Worm (Caenorhabditis elegans) whole organism, L1 larva: ENCODE measurements around the gene M02B7.2.

ENCODE experiments used
- C04F5.9 ChIP-seq: sonication (generic microtip); optimal IDR thresholded peaks from 2 replicates; lab custom pipeline; 2016; ENCODE audit warnings: missing genetic modification characterization, missing compliant biosample characterization
- C16A3.4 ChIP-seq: fragments of 150-350 bp; optimal IDR thresholded peaks from 2 replicates; lab custom pipeline; 2014; ENCODE audit warnings: missing biosample characterization, missing genetic modification characterization
- C34B4.2 ChIP-seq: sonication (generic microtip); optimal IDR thresholded peaks from 2 replicates; lab custom pipeline; 2017; ENCODE audit warnings: mild to moderate bottlenecking, missing genetic modification characterization, missing compliant biosample characterization
- Y116A8C.19 ChIP-seq: sonication (generic microtip); optimal IDR thresholded peaks from 2 replicates; lab custom pipeline; 2016; ENCODE audit warnings: missing compliant biosample characterization, missing genetic modification characterization, borderline replicate concordance
- aha-1 ChIP-seq: fragments of 150-350 bp; optimal IDR thresholded peaks from 2 replicates; lab custom pipeline; 2014; ENCODE audit warnings: missing biosample characterization, missing genetic modification characterization
- ama-1 ChIP-seq: fragments of 150-350 bp; optimal IDR thresholded peaks from 2 replicates; lab custom pipeline; 2014
- ceh-8 ChIP-seq: fragments of 200-800 bp; sonication (Bioruptor generic); optimal IDR thresholded peaks from 2 replicates; lab custom pipeline; 2018; ENCODE audit warnings: mild to moderate bottlenecking, missing genetic modification characterization, moderate library complexity, missing compliant biosample characterization
- ceh-88 ChIP-seq: fragments of 200-800 bp; sonication (Bioruptor generic); IDR thresholded peaks from 2 replicates; pipeline ENCODE4 v1.3.6; 2022; ENCODE audit warnings: missing genetic modification characterization, missing compliant biosample characterization
- dpl-1 ChIP-seq, 3 experiments: fragments of 150-350 bp in 2 of 3; sonication (generic microtip) in 1 of 3; optimal IDR thresholded peaks; 2 replicates each; lab custom pipeline; 2014 to 2017; ENCODE audit warnings: missing biosample characterization in 3 of 3, missing genetic modification characterization in 3 of 3, missing genetic modification reagents in 3 of 3
- dsc-1 ChIP-seq: sonication (generic microtip); optimal IDR thresholded peaks from 2 replicates; lab custom pipeline; 2016; ENCODE audit warnings: mild to moderate bottlenecking, missing genetic modification characterization, missing compliant biosample characterization
- efl-1 ChIP-seq, 4 experiments: fragments of 150-350 bp; optimal IDR thresholded peaks in 3 of 4; peaks in 1 of 4; 1 replicate in 1 of 4; 2 replicates in 3 of 4; lab custom pipeline; 2014; ENCODE audit warnings: missing biosample characterization in 2 of 4, missing genetic modification characterization in 2 of 4, missing genetic modification reagents in 2 of 4
- egl-27 ChIP-seq, 2 experiments: fragments of 150-350 bp in 1 of 2; sonication (generic microtip); optimal IDR thresholded peaks; 3 replicates each; lab custom pipeline; 2017 to 2018; ENCODE audit warnings: missing biosample characterization in 2 of 2, missing genetic modification characterization in 2 of 2, missing genetic modification reagents in 2 of 2
- elt-2 ChIP-seq: sonication (generic microtip); optimal IDR thresholded peaks from 2 replicates; lab custom pipeline; 2016; ENCODE audit warnings: missing genetic modification characterization, mild to moderate bottlenecking, inconsistent platforms, missing compliant biosample characterization, missing genetic modification reagents
- elt-3 ChIP-seq, 6 experiments: fragments of 150-350 bp in 1 of 6; sonication (generic microtip); optimal IDR thresholded peaks; 2 replicates each; lab custom pipeline; 2017 to 2018; ENCODE audit warnings: missing biosample characterization in 6 of 6, missing genetic modification characterization in 6 of 6, inconsistent platforms in 1 of 6
- fkh-10 ChIP-seq: sonication (generic microtip); optimal IDR thresholded peaks from 2 replicates; lab custom pipeline; 2017; ENCODE audit warnings: missing biosample characterization, missing genetic modification reagents, missing genetic modification characterization
- fkh-4 ChIP-seq: sonication (generic microtip); optimal IDR thresholded peaks from 2 replicates; lab custom pipeline; 2016; ENCODE audit warnings: missing compliant biosample characterization, missing genetic modification characterization, borderline replicate concordance
- fos-1 ChIP-seq: fragments of 150-350 bp; optimal IDR thresholded peaks from 2 replicates; lab custom pipeline; 2014; ENCODE audit warnings: missing biosample characterization, missing genetic modification characterization
- hlh-17 ChIP-seq: fragments of 200-800 bp; sonication (Bioruptor generic); optimal IDR thresholded peaks from 2 replicates; lab custom pipeline; 2018; ENCODE audit warnings: missing genetic modification characterization, mild to moderate bottlenecking, missing compliant biosample characterization, moderate library complexity, borderline replicate concordance
- hlh-4 ChIP-seq: sonication (generic microtip); optimal IDR thresholded peaks from 2 replicates; lab custom pipeline; 2016; ENCODE audit warnings: mild to moderate bottlenecking, missing genetic modification characterization, missing compliant biosample characterization
- hpl-2 ChIP-seq: fragments of 150-350 bp; optimal IDR thresholded peaks from 2 replicates; lab custom pipeline; 2014; ENCODE audit warnings: missing biosample characterization, missing genetic modification reagents, missing genetic modification characterization
- irx-1 ChIP-seq: sonication (generic microtip); optimal IDR thresholded peaks from 2 replicates; lab custom pipeline; 2016; ENCODE audit warnings: missing genetic modification characterization, missing compliant biosample characterization
- jun-1 ChIP-seq: fragments of 150-350 bp; optimal IDR thresholded peaks from 2 replicates; lab custom pipeline; 2014; ENCODE audit warnings: missing biosample characterization, missing genetic modification reagents, missing genetic modification characterization
- lin-13 ChIP-seq: fragments of 150-350 bp; optimal IDR thresholded peaks from 2 replicates; lab custom pipeline; 2014; ENCODE audit warnings: missing biosample characterization, missing genetic modification reagents, missing genetic modification characterization
- lin-15B ChIP-seq: fragments of 150-350 bp; sonication (generic microtip); optimal IDR thresholded peaks from 3 replicates; lab custom pipeline; 2014; ENCODE audit warnings: missing biosample characterization, missing genetic modification characterization
- lin-39 ChIP-seq: fragments of 150-350 bp; optimal IDR thresholded peaks from 2 replicates; lab custom pipeline; 2014; ENCODE audit warnings: missing biosample characterization, missing genetic modification reagents, missing genetic modification characterization
- lir-3 ChIP-seq: sonication (generic microtip); optimal IDR thresholded peaks from 2 replicates; lab custom pipeline; 2016; ENCODE audit warnings: mild to moderate bottlenecking, missing genetic modification characterization, moderate library complexity, missing compliant biosample characterization; ENCODE audit not compliant: poor library complexity
- mdl-1 ChIP-seq, 2 experiments: fragments of 150-350 bp; optimal IDR thresholded peaks; 2 replicates each; lab custom pipeline; 2014 to 2017; ENCODE audit warnings: missing biosample characterization in 2 of 2, missing genetic modification characterization in 2 of 2, inconsistent platforms in 1 of 2
- nhr-11 ChIP-seq: fragments of 150-350 bp; optimal IDR thresholded peaks from 2 replicates; lab custom pipeline; 2014; ENCODE audit warnings: missing biosample characterization, missing genetic modification characterization
- nhr-12 ChIP-seq: sonication (generic microtip); optimal IDR thresholded peaks from 2 replicates; lab custom pipeline; 2017; ENCODE audit warnings: missing biosample characterization, missing genetic modification characterization
- nhr-237 ChIP-seq: fragments of 150-350 bp; optimal IDR thresholded peaks from 2 replicates; lab custom pipeline; 2014; ENCODE audit warnings: missing biosample characterization, missing genetic modification characterization
- nhr-28 ChIP-seq: fragments of 150-350 bp; optimal IDR thresholded peaks from 2 replicates; lab custom pipeline; 2014; ENCODE audit warnings: missing biosample characterization, missing genetic modification characterization
- nhr-47 ChIP-seq: sonication (generic microtip); optimal IDR thresholded peaks from 2 replicates; lab custom pipeline; 2016; ENCODE audit warnings: mild to moderate bottlenecking, missing genetic modification characterization, moderate library complexity, missing compliant biosample characterization
- nhr-90 ChIP-seq: sonication (generic microtip); optimal IDR thresholded peaks from 2 replicates; lab custom pipeline; 2016; ENCODE audit warnings: mild to moderate bottlenecking, missing genetic modification characterization, missing compliant biosample characterization; ENCODE audit not compliant: poor library complexity
- rnt-1 ChIP-seq: sonication (generic microtip); optimal IDR thresholded peaks from 2 replicates; lab custom pipeline; 2016; ENCODE audit warnings: mild to moderate bottlenecking, missing genetic modification characterization, moderate library complexity, missing compliant biosample characterization
- skn-1 ChIP-seq: fragments of 150-350 bp; optimal IDR thresholded peaks from 2 replicates; lab custom pipeline; 2014; ENCODE audit warnings: missing biosample characterization, missing genetic modification characterization
- snpc-4 ChIP-seq: fragments of 150-350 bp; optimal IDR thresholded peaks from 2 replicates; lab custom pipeline; 2014; ENCODE audit warnings: missing biosample characterization, missing genetic modification characterization
- sup-37 ChIP-seq: fragments of 200-800 bp; sonication (Bioruptor generic); optimal IDR thresholded peaks from 2 replicates; lab custom pipeline; 2018; ENCODE audit warnings: mild to moderate bottlenecking, missing genetic modification characterization, missing compliant biosample characterization
- unc-130 ChIP-seq: fragments of 150-350 bp; optimal IDR thresholded peaks from 2 replicates; lab custom pipeline; 2017; ENCODE audit warnings: missing biosample characterization, missing genetic modification characterization, inconsistent platforms
- unc-30 ChIP-seq: sonication (generic microtip); optimal IDR thresholded peaks from 2 replicates; lab custom pipeline; 2017; ENCODE audit warnings: missing biosample characterization, missing genetic modification characterization
- unc-62 ChIP-seq: fragments of 150-350 bp; optimal IDR thresholded peaks from 2 replicates; lab custom pipeline; 2014; ENCODE audit warnings: missing biosample characterization, missing genetic modification reagents, missing genetic modification characterization
- unc-98 ChIP-seq: fragments of 200-800 bp; sonication (Bioruptor generic); IDR thresholded peaks from 2 replicates; pipeline ENCODE4 v1.3.6; 2022; ENCODE audit warnings: missing genetic modification characterization, missing compliant biosample characterization
- zip-4 ChIP-seq: fragments of 200-800 bp; sonication (Bioruptor generic); optimal IDR thresholded peaks from 2 replicates; lab custom pipeline; 2018; ENCODE audit warnings: mild to moderate bottlenecking, missing genetic modification characterization, moderate library complexity, missing compliant biosample characterization
- ztf-11 ChIP-seq, 2 experiments: sonication (generic microtip); optimal IDR thresholded peaks; 2 replicates each; lab custom pipeline; 2016 to 2017; ENCODE audit warnings: missing genetic modification characterization in 2 of 2, missing biosample characterization in 1 of 2, missing compliant biosample characterization in 1 of 2

Gene M02B7.2

DNA sequence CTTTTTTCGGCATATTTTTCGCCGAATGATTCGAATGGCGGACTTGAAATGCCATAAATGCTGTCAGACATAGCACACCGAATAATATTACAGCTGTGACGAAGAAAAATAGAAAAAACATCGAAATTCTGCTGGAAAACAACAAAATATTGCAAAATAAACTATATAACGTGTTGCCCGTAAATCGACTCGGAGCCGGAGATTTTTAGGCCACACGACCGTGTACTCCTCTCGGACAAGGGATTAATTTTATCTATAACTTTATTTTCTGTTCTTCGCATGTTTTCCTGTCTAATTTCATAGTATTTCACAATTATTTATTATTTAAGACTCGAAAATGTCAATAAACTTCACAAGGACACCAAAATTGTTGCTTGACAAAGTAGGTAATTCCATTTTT lies at the start of gene M02B7.2, which contains the start of gene algn-14 (continued):
- TF ChIP-seq C16A3.4 (tag; lab: Kevin White, UChicago) (peak; percentile 27), jun-1 (tag; lab: Kevin White, UChicago) (no peak), unc-62 (GFP tag; lab: Kevin White, UChicago) (no peak), rnt-1 (tag; lab: Kevin White, UChicago) (peak; percentile 96), egl-27 (tag; optimal IDR thresholded peaks at IDR 0.05; lab: Kevin White, UChicago) (no peak), lin-13 (GFP tag; lab: Kevin White, UChicago) (peak; percentile 50), sup-37 (GFP tag; lab: Kevin White, UChicago) (no peak), unc-130 (tag; lab: Kevin White, UChicago) (no peak), unc-30 (tag; lab: Kevin White, UChicago) (no peak), nhr-237 (no peak), lin-39 (tag; lab: Kevin White, UChicago) (peak; percentile 44), fkh-10 (no peak), mdl-1 (tag; optimal IDR thresholded peaks at IDR 0.05; lab: Kevin White, UChicago) (no peak), zip-4 (no peak), hpl-2 (GFP tag; lab: Kevin White, UChicago) (no peak), dsc-1 (tag; lab: Kevin White, UChicago) (peak; percentile 87), aha-1 (tag; lab: Kevin White, UChicago) (no peak), ceh-88 (GFP tag; lab: Robert Waterston, UW) (no peak), unc-98 (peak; percentile 62; the same call in 1 of the 2 replicates), skn-1 (tag; lab: Kevin White, UChicago) (no peak), elt-3 (tag; optimal IDR thresholded peaks at IDR 0.05; lab: Kevin White, UChicago) (no peak), lir-3 (peak; percentile 93), hlh-4 (peak; percentile 14), Y116A8C.19 (peak; percentile 45), irx-1 (peak; percentile 85), snpc-4 (tag; lab: Kevin White, UChicago) (peak; percentile 62), dpl-1 (GFP tag; optimal IDR thresholded peaks at IDR 0.05; lab: Kevin White, UChicago) (peak; percentile 16 to 70 (median 61)), ama-1 (no peak), fos-1 (no peak), ztf-11 (tag; optimal IDR thresholded peaks at IDR 0.05; lab: Kevin White, UChicago) (peak in 1 of 2 experiments; percentile 82), nhr-28 (tag; lab: Kevin White, UChicago) (no peak)

DNA sequence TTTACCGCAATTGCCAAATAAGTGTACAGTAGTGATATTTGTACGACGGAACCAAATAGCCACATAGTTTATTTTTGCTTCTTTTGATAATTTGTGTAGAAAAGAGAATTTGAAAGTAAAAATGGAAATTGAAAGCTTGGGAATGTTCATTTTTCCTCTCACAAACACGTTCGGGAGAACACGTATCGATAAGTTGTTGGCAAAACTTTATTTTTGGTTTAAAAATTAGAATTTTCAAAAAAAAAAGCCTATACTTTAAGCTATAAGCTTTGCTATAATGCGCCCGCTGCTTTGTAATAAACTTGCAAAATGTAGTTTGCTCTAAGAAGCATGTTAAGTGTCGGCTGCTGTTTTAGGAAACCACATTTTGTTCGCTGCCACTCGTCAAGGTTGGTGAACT lies 48.0 kb upstream of the M02B7.2 start, which contains the start of gene Y37E11AR.7:
Y37E11AR.7 (minus strand) TSS at position 101 of the 400 bp plus-strand sequence.
- TF ChIP-seq unc-130 (tag; lab: Kevin White, UChicago) (no peak), ceh-8 (GFP tag; lab: Kevin White, UChicago) (no peak), fkh-4 (tag; lab: Kevin White, UChicago) (no peak), nhr-47 (tag; lab: Kevin White, UChicago) (no peak), skn-1 (tag; lab: Kevin White, UChicago) (no peak), C04F5.9 (no peak), lin-13 (GFP tag; lab: Kevin White, UChicago) (no peak), elt-2 (tag; lab: Kevin White, UChicago) (no peak), nhr-12 (tag; lab: Kevin White, UChicago) (no peak), lin-15B (tag; lab: Kevin White, UChicago) (no peak), nhr-90 (no peak), hlh-17 (no peak), ceh-88 (GFP tag; lab: Robert Waterston, UW) (no peak), C34B4.2 (tag; lab: Kevin White, UChicago) (no peak), efl-1 (optimal IDR thresholded peaks at IDR 0.05; lab: Kevin White, UChicago) (no peak), efl-1 (GFP tag; optimal IDR thresholded peaks at IDR 0.05 in 1 of 2; lab: Kevin White, UChicago) (no peak), nhr-11 (tag; lab: Kevin White, UChicago) (no peak), ztf-11 (tag; optimal IDR thresholded peaks at IDR 0.05; lab: Kevin White, UChicago) (no peak), elt-3 (tag; optimal IDR thresholded peaks at IDR 0.05; lab: Kevin White, UChicago) (no peak)
- TF ChIP-seq, all 84 proteins: peak for 0
